Worm (Caenorhabditis elegans): ENCODE measurements around the gene mdt-9.
"Not testable (repeated sequence)": the region's sequence is repeated elsewhere in the genome, so short reads cannot be mapped to it uniquely, and the experiment has no call there.

Gene mdt-9

ce11 chrIV:13412845-13413383, 26.7 kb downstream of the mdt-9 start, which contains the start of gene gcl-1:
Gene gcl-1 (minus strand): TSS chrIV:13412895.
- no peak for TF ChIP-seq aly-1 (tag; optimal IDR thresholded peaks at IDR 0.05)
- no peak for TF ChIP-seq hmbx-1 (tag; optimal IDR thresholded peaks at IDR 0.05)
- TF ChIP-seq flt-1 (GFP tag; IDR thresholded peaks at IDR 0.05) = no peak
- no peak for TF ChIP-seq F13C5.2 (tag; optimal IDR thresholded peaks at IDR 0.05)
- no peak for TF ChIP-seq tbx-11 (GFP tag; IDR thresholded peaks at IDR 0.05)

ce11 chrIV:13415739-13416271, 29.6 kb downstream of the mdt-9 start, which contains the start of the genes pik-1 and aptf-2:
Gene pik-1 (plus strand): TSS chrIV:13416041.
Gene aptf-2 (minus strand): TSS chrIV:13416051.
- no peak for TF ChIP-seq tbx-11 (GFP tag; IDR thresholded peaks at IDR 0.05)
- TF ChIP-seq B0310.2 (tag; optimal IDR thresholded peaks at IDR 0.05) = no peak
- no peak for TF ChIP-seq tra-4 (tag; optimal IDR thresholded peaks at IDR 0.05)
- TF ChIP-seq F13C5.2 (tag; optimal IDR thresholded peaks at IDR 0.05) = no peak
- TF ChIP-seq pes-1 (GFP tag; IDR thresholded peaks at IDR 0.05) = no peak
- no peak for TF ChIP-seq ceh-13 (GFP tag; optimal IDR thresholded peaks at IDR 0.05)
- TF ChIP-seq hnd-1 (tag; optimal IDR thresholded peaks at IDR 0.05) = no peak
- TF ChIP-seq ets-7 (tag; optimal IDR thresholded peaks at IDR 0.05) = no peak
- no peak for TF ChIP-seq scrt-1 (GFP tag; IDR thresholded peaks at IDR 0.05)
- TF ChIP-seq sea-1 (GFP tag; conservative IDR thresholded peaks at IDR 0.05) = no peak
- TF ChIP-seq aly-1 (tag; optimal IDR thresholded peaks at IDR 0.05) = no peak

ce11 chrIV:13422200-13422599, 36.0 kb downstream of the mdt-9 start, which contains the start of gene nol-9:
Gene nol-9 (plus strand): TSS chrIV:13422500.
- TF ChIP-seq ets-7 (tag; optimal IDR thresholded peaks at IDR 0.05) = no peak
- no peak for TF ChIP-seq hnd-1 (tag; optimal IDR thresholded peaks at IDR 0.05)
- no peak for TF ChIP-seq hmg-4 (GFP tag; optimal IDR thresholded peaks at IDR 0.05)
- no peak for TF ChIP-seq aly-1 (tag; optimal IDR thresholded peaks at IDR 0.05)

- TF ChIP-seq flt-1 (GFP tag; IDR thresholded peaks at IDR 0.05) (no peak), ceh-36 (tag; optimal IDR thresholded peaks at IDR 0.05) (no peak), F13C5.2 (tag; optimal IDR thresholded peaks at IDR 0.05) (no peak), sea-1 (GFP tag; conservative IDR thresholded peaks at IDR 0.05) (no peak), ama-1 (optimal IDR thresholded peaks at IDR 0.05) (no peak), pes-1 (GFP tag; IDR thresholded peaks at IDR 0.05) (no peak), tbx-37 (GFP tag; conservative IDR thresholded peaks at IDR 0.05) (no peak), hnd-1 (tag; optimal IDR thresholded peaks at IDR 0.05) (no peak)
Measured at ce11 chrIV:13429240-13429639, 43.1 kb downstream of the mdt-9 start, which contains the start of gene K09B11.4. Gene K09B11.4 (plus strand): TSS chrIV:13429540.

ce11 chrIV:13430137-13430536, 44.0 kb downstream of the mdt-9 start:
- TF ChIP-seq pes-1 (GFP tag; IDR thresholded peaks at IDR 0.05) (0 out of 2 replicates have a peak, but pooled peaks have one; percentile 10), tbx-37 (GFP tag; conservative IDR thresholded peaks at IDR 0.05) (0 out of 2 replicates have a peak, but pooled peaks have one; percentile 16)

- TF ChIP-seq tbx-37 (GFP tag; conservative IDR thresholded peaks at IDR 0.05); ceh-13 (GFP tag; optimal IDR thresholded peaks at IDR 0.05); ceh-36 (tag; optimal IDR thresholded peaks at IDR 0.05): not testable (repeated sequence)
Measured at ce11 chrIV:13433904-13434303, 47.7 kb downstream of the mdt-9 start, which contains the start of gene K09B11.5. Gene K09B11.5 (minus strand): TSS chrIV:13434004.
